Fruit fly (Drosophila melanogaster) whole organism, embryonic: Measurements from ENCODE around the gene CG42395.
A peak's percentile ranks its signal among the peaks of the same experiment; 100 is the strongest.

Source experiments
- BEAF-32 ChIP-seq: fragments of 200-800 bp; sonication (Bioruptor generic); optimal IDR thresholded peaks from 3 replicates; lab custom pipeline; 2017; ENCODE audit warnings: missing biosample characterization, missing genetic modification characterization, mild to moderate bottlenecking, moderate library complexity, missing genetic modification reagents
- Bgb ChIP-seq: fragments of 200-800 bp; sonication (Bioruptor generic); IDR thresholded peaks from 2 replicates; pipeline ENCODE4 v1.3.6; 2022; ENCODE audit warnings: missing biosample characterization, missing genetic modification characterization; ENCODE audit not compliant: partially characterized antibody
- CG11696 ChIP-seq: fragments of 200-800 bp; sonication (Bioruptor generic); IDR thresholded peaks from 2 replicates; pipeline ENCODE4 v1.3.6; 2022; ENCODE audit warnings: missing biosample characterization, missing genetic modification characterization
- CG12219 ChIP-seq: fragments of 200-800 bp; sonication (Bioruptor generic); optimal IDR thresholded peaks from 3 replicates; lab custom pipeline; 2018; ENCODE audit warnings: missing biosample characterization, mild to moderate bottlenecking, missing genetic modification characterization
- CG13287 ChIP-seq: fragments of 200-800 bp; sonication (Bioruptor generic); IDR thresholded peaks from 2 replicates; pipeline ENCODE4 v1.3.6; 2022; ENCODE audit warnings: missing biosample characterization, missing genetic modification characterization; ENCODE audit not compliant: partially characterized antibody
- CG16813 ChIP-seq: fragments of 200-800 bp; sonication (Bioruptor generic); IDR thresholded peaks from 3 replicates; pipeline ENCODE4 v1.3.6; 2022; ENCODE audit warnings: missing biosample characterization, missing genetic modification characterization; ENCODE audit not compliant: partially characterized antibody
- CG18599 ChIP-seq: fragments of 200-800 bp; sonication (Bioruptor generic); optimal IDR thresholded peaks from 3 replicates; lab custom pipeline; 2017; ENCODE audit warnings: missing biosample characterization, missing genetic modification characterization, mild to moderate bottlenecking, moderate library complexity, missing genetic modification reagents
- CG33557 ChIP-seq: fragments of 200-800 bp; sonication (Bioruptor generic); optimal IDR thresholded peaks from 2 replicates; lab custom pipeline; 2019; ENCODE audit warnings: missing biosample characterization, mild to moderate bottlenecking, missing genetic modification characterization, moderate library complexity
- CG34224 ChIP-seq: fragments of 200-800 bp; sonication (Bioruptor generic); IDR thresholded peaks from 3 replicates; pipeline ENCODE4 v1.3.6; 2022; ENCODE audit warnings: missing biosample characterization, missing genetic modification characterization; ENCODE audit not compliant: partially characterized antibody
- CG34376 ChIP-seq: fragments of 200-800 bp; sonication (Bioruptor generic); optimal IDR thresholded peaks from 2 replicates; lab custom pipeline; 2018; ENCODE audit warnings: missing biosample characterization, mild to moderate bottlenecking, missing genetic modification characterization
- CG3847 ChIP-seq: fragments of 200-800 bp; sonication (Bioruptor generic); IDR thresholded peaks from 2 replicates; pipeline ENCODE4 v1.3.6; 2022; ENCODE audit warnings: missing biosample characterization, missing genetic modification characterization
- CG42726 ChIP-seq: fragments of 200-800 bp; sonication (Bioruptor generic); IDR thresholded peaks from 2 replicates; pipeline ENCODE4 v1.3.6; 2022; ENCODE audit warnings: missing biosample characterization, missing genetic modification characterization; ENCODE audit not compliant: partially characterized antibody
- CG8281 ChIP-seq: fragments of 200-800 bp; sonication (Bioruptor generic); optimal IDR thresholded peaks from 2 replicates; lab custom pipeline; 2018; ENCODE audit warnings: missing biosample characterization, mild to moderate bottlenecking, missing genetic modification characterization, moderate library complexity
- CG8290 ChIP-seq, 3 experiments: fragments of 200-800 bp; sonication (Bioruptor generic); optimal IDR thresholded peaks; 2 replicates each; lab custom pipeline; 2016 to 2019; ENCODE audit warnings: missing biosample characterization in 3 of 3, missing genetic modification characterization in 3 of 3, mild to moderate bottlenecking in 2 of 3, moderate library complexity in 1 of 3
- CG9727 ChIP-seq: fragments of 200-800 bp; sonication (Bioruptor generic); optimal IDR thresholded peaks from 3 replicates; lab custom pipeline; 2017; ENCODE audit warnings: missing biosample characterization, mild to moderate bottlenecking, missing genetic modification characterization
- Chrac-16 ChIP-seq: fragments of 200-800 bp; sonication (Bioruptor generic); optimal IDR thresholded peaks from 3 replicates; lab custom pipeline; 2016; ENCODE audit warnings: missing biosample characterization, missing genetic modification characterization
- Dfd ChIP-seq, 2 experiments: fragments of >200 bp; optimal IDR thresholded peaks; 2 replicates each; lab custom pipeline; 2017; ENCODE audit warnings: missing biosample characterization in 2 of 2, missing genetic modification characterization in 2 of 2
- Dref ChIP-seq: fragments of 200-800 bp; sonication (Bioruptor generic); IDR thresholded peaks from 2 replicates; pipeline ENCODE4 v1.3.6; 2022; ENCODE audit warnings: missing biosample characterization, missing genetic modification characterization
- E2f2 ChIP-seq: fragments of 200-800 bp; sonication (Bioruptor generic); IDR thresholded peaks from 2 replicates; pipeline ENCODE4 v1.3.6; 2022; ENCODE audit warnings: missing biosample characterization, missing genetic modification characterization
- Gsc ChIP-seq: fragments of 200-800 bp; sonication (Bioruptor generic); IDR thresholded peaks from 2 replicates; pipeline ENCODE4 v1.3.6; 2022; ENCODE audit warnings: missing biosample characterization, missing genetic modification characterization
- MESR4 ChIP-seq: fragments of 200-800 bp; sonication (Bioruptor generic); optimal IDR thresholded peaks from 2 replicates; lab custom pipeline; 2018; ENCODE audit warnings: missing biosample characterization, mild to moderate bottlenecking, missing genetic modification characterization, moderate library complexity
- Med ChIP-seq: fragments of 200-800 bp; sonication (Bioruptor generic); peaks from one replicate; lab custom pipeline; 2016; ENCODE audit warnings: missing biosample characterization, missing genetic modification characterization, mild to moderate bottlenecking, inconsistent platforms, moderate library complexity
- NFAT ChIP-seq: fragments of 200-800 bp; sonication (Bioruptor generic); IDR thresholded peaks from 2 replicates; pipeline ENCODE4 v1.3.6; 2022; ENCODE audit warnings: missing biosample characterization, missing genetic modification characterization
- Nf-YB ChIP-seq: fragments of 200-800 bp; sonication (Bioruptor generic); optimal IDR thresholded peaks from 3 replicates; lab custom pipeline; 2019; ENCODE audit warnings: missing biosample characterization, mild to moderate bottlenecking, missing genetic modification characterization, moderate library complexity
- Oli ChIP-seq: fragments of 200-800 bp; sonication (Bioruptor generic); optimal IDR thresholded peaks from 2 replicates; lab custom pipeline; 2018; ENCODE audit warnings: missing biosample characterization, mild to moderate bottlenecking, missing genetic modification characterization, moderate library complexity
- Opbp ChIP-seq: fragments of 200-800 bp; sonication (Bioruptor generic); IDR thresholded peaks from 3 replicates; pipeline ENCODE4 v1.3.6; 2022; ENCODE audit warnings: missing biosample characterization, missing genetic modification characterization; ENCODE audit not compliant: partially characterized antibody
- Scr ChIP-seq: fragments of 200-800 bp; sonication (Bioruptor generic); IDR thresholded peaks from 2 replicates; pipeline ENCODE4 v1.3.6; 2022; ENCODE audit warnings: missing biosample characterization, missing genetic modification characterization; ENCODE audit not compliant: partially characterized antibody
- Spps ChIP-seq: fragments of 200-800 bp; sonication (Bioruptor generic); optimal IDR thresholded peaks from 2 replicates; lab custom pipeline; 2018; ENCODE audit warnings: missing biosample characterization, mild to moderate bottlenecking, missing genetic modification characterization
- amos ChIP-seq: fragments of 200-800 bp; sonication (Bioruptor generic); IDR thresholded peaks from 2 replicates; pipeline ENCODE4 v1.3.6; 2022; ENCODE audit warnings: missing biosample characterization, missing genetic modification characterization; ENCODE audit not compliant: partially characterized antibody
- ato ChIP-seq: fragments of 200-800 bp; sonication (Bioruptor generic); IDR thresholded peaks from 2 replicates; pipeline ENCODE4 v1.3.6; 2022; ENCODE audit warnings: missing biosample characterization, missing genetic modification characterization; ENCODE audit not compliant: partially characterized antibody
- cas ChIP-seq: fragments of 200-800 bp; sonication (Bioruptor generic); IDR thresholded peaks from 2 replicates; pipeline ENCODE4 v1.3.6; 2022; ENCODE audit warnings: missing biosample characterization, missing genetic modification characterization
- chinmo ChIP-seq: fragments of 200-800 bp; sonication (Bioruptor generic); IDR thresholded peaks from 4 replicates; pipeline ENCODE4 v1.3.6; 2022; ENCODE audit warnings: missing biosample characterization, missing genetic modification characterization; ENCODE audit not compliant: partially characterized antibody
- croc ChIP-seq: fragments of 200-800 bp; sonication (Bioruptor generic); conservative IDR thresholded peaks from 3 replicates; pipeline ENCODE4 v1.3.6; 2022; ENCODE audit warnings: missing biosample characterization, missing genetic modification characterization
- emc ChIP-seq: fragments of 200-800 bp; sonication (Bioruptor generic); optimal IDR thresholded peaks from 2 replicates; lab custom pipeline; 2016; ENCODE audit warnings: missing biosample characterization, missing genetic modification characterization
- fd102C ChIP-seq: fragments of 200-800 bp; sonication (Bioruptor generic); optimal IDR thresholded peaks from 2 replicates; lab custom pipeline; 2018; ENCODE audit warnings: missing biosample characterization, mild to moderate bottlenecking, missing genetic modification characterization, moderate library complexity
- hb ChIP-seq: fragments of 200-800 bp; sonication (Bioruptor generic); IDR thresholded peaks from 3 replicates; pipeline ENCODE4 v1.3.6; 2022; ENCODE audit warnings: missing biosample characterization, missing genetic modification characterization; ENCODE audit not compliant: partially characterized antibody
- hbn ChIP-seq: fragments of 200-800 bp; sonication (Bioruptor generic); IDR thresholded peaks from 2 replicates; pipeline ENCODE4 v1.3.6; 2022; ENCODE audit warnings: missing biosample characterization, missing genetic modification characterization; ENCODE audit not compliant: partially characterized antibody
- knrl ChIP-seq: fragments of 200-800 bp; sonication (Bioruptor generic); IDR thresholded peaks from 3 replicates; pipeline ENCODE4 v1.3.6; 2022; ENCODE audit warnings: missing biosample characterization, missing genetic modification characterization; ENCODE audit not compliant: partially characterized antibody
- mld ChIP-seq: fragments of 200-800 bp; sonication (Bioruptor generic); IDR thresholded peaks from 3 replicates; pipeline ENCODE4 v1.3.6; 2022; ENCODE audit warnings: missing biosample characterization, missing genetic modification characterization; ENCODE audit not compliant: partially characterized antibody
- pzg ChIP-seq: fragments of 200-800 bp; sonication (Bioruptor generic); optimal IDR thresholded peaks from 3 replicates; lab custom pipeline; 2018; ENCODE audit warnings: missing biosample characterization, mild to moderate bottlenecking, missing genetic modification characterization, moderate library complexity
- schlank ChIP-seq: fragments of 200-800 bp; sonication (Bioruptor generic); optimal IDR thresholded peaks from 2 replicates; lab custom pipeline; 2018; ENCODE audit warnings: missing biosample characterization, mild to moderate bottlenecking, missing genetic modification characterization
- sima ChIP-seq: fragments of 200-800 bp; sonication (Bioruptor generic); optimal IDR thresholded peaks from 2 replicates; lab custom pipeline; 2016; ENCODE audit warnings: missing biosample characterization, missing genetic modification characterization
- slbo ChIP-seq: fragments of 200-800 bp; sonication (Bioruptor generic); IDR thresholded peaks from 2 replicates; pipeline ENCODE4 v1.3.6; 2022; ENCODE audit warnings: missing biosample characterization, missing genetic modification characterization
- sr ChIP-seq: fragments of 200-800 bp; sonication (Bioruptor generic); IDR thresholded peaks from 3 replicates; pipeline ENCODE4 v1.3.6; 2022; ENCODE audit warnings: missing biosample characterization, missing genetic modification characterization
- stwl ChIP-seq: fragments of 200-800 bp; sonication (Bioruptor generic); optimal IDR thresholded peaks from 3 replicates; lab custom pipeline; 2018; ENCODE audit warnings: missing biosample characterization, mild to moderate bottlenecking, missing genetic modification characterization, moderate library complexity
- tna ChIP-seq: fragments of 200-800 bp; sonication (Bioruptor generic); IDR thresholded peaks from 2 replicates; pipeline ENCODE4 v1.3.6; 2022; ENCODE audit warnings: missing biosample characterization, missing genetic modification characterization; ENCODE audit not compliant: partially characterized antibody
- toy ChIP-seq: fragments of 200-800 bp; sonication (Bioruptor generic); IDR thresholded peaks from 2 replicates; pipeline ENCODE4 v1.3.6; 2022; ENCODE audit warnings: missing biosample characterization, missing genetic modification characterization
- z ChIP-seq: fragments of 200-800 bp; sonication (Bioruptor generic); IDR thresholded peaks from 3 replicates; pipeline ENCODE4 v1.3.6; 2022; ENCODE audit warnings: missing biosample characterization, missing genetic modification characterization

Gene CG42395

DNA sequence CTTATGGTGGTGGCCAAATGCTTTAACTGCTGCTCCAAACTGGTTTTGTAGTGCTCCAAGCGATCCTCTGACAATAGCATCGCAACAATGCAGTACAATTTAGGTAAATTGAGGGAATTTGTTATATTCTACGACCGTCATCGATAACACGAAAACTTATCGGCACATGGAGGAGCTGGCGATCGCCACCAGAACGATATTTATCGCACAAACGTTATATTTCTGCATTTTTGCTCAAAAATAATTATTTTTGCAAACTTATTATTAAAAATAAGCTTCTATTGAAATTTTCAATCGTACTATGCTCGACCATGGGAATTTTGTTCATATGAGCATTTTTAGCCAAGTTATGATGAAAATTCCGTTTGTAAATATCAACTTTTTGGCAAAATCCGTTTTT, 19.6 kb downstream of the CG42395 start, which contains the start of gene CG15317:
CG15317 (minus strand) TSS at position 148 of the 400 bp plus-strand sequence.
- no peak for TF ChIP-seq CG8281 (tag; lab: Kevin White, UChicago)
- TF ChIP-seq NFAT (GFP tag; lab: Robert Waterston, UW), result peak; percentile 13; the same call in 1 of the 2 replicates
- peak; percentile 65; the same call in 1 of the 2 replicates for TF ChIP-seq CG42726 (GFP tag; lab: Robert Waterston, UW)
- TF ChIP-seq Oli, result no peak
- no peak for TF ChIP-seq toy (GFP tag; lab: Robert Waterston, UW)
- peak; percentile 75 for TF ChIP-seq tna (GFP tag; lab: Robert Waterston, UW)
- TF ChIP-seq sima, result no peak
- TF ChIP-seq ato (GFP tag; lab: Robert Waterston, UW), result peak; percentile 77
- no peak for TF ChIP-seq fd102C (GFP tag; lab: Kevin White, UChicago)
- TF ChIP-seq Chrac-16 (GFP tag; lab: Kevin White, UChicago), result no peak
- TF ChIP-seq sr (GFP tag; lab: Robert Waterston, UW), result no peak
- TF ChIP-seq CG34224 (GFP tag; lab: Robert Waterston, UW), result peak; percentile 81
- TF ChIP-seq slbo, result peak; percentile 46; the same call in 1 of the 2 replicates
- TF ChIP-seq CG12219 (GFP tag; lab: Kevin White, UChicago), result no peak
- TF ChIP-seq CG34376 (GFP tag; lab: Kevin White, UChicago), result no peak
- peak; percentile 70; the same call in 2 of the 3 replicates for TF ChIP-seq knrl (GFP tag; lab: Robert Waterston, UW)
- peak; percentile 78 for TF ChIP-seq CG16813 (GFP tag; lab: Robert Waterston, UW)
- peak; percentile 82 for TF ChIP-seq amos (GFP tag; lab: Robert Waterston, UW)
- TF ChIP-seq CG18599 (GFP tag; lab: Kevin White, UChicago), result no peak
- TF ChIP-seq Nf-YB (GFP tag; lab: Kevin White, UChicago), result no peak
- TF ChIP-seq mld (GFP tag; lab: Robert Waterston, UW), result 0 out of 3 replicates have a peak, but pooled peaks have one; percentile 59
- TF ChIP-seq stwl (tag; lab: Kevin White, UChicago), result peak; percentile 45
- no peak for TF ChIP-seq emc (GFP tag; lab: Kevin White, UChicago)
- TF ChIP-seq Gsc (GFP tag; lab: Robert Waterston, UW), result no peak
- peak; percentile 83 for TF ChIP-seq CG13287
- no peak for TF ChIP-seq Spps
- peak; percentile 80 for TF ChIP-seq Dref (GFP tag; lab: Robert Waterston, UW)
- peak; percentile 40 for TF ChIP-seq MESR4
- TF ChIP-seq CG33557, result no peak
- TF ChIP-seq Dfd (GFP tag; optimal IDR thresholded peaks at IDR 0.05; lab: Kevin White, UChicago), result no peak
- TF ChIP-seq E2f2 (GFP tag; lab: Robert Waterston, UW), result 0 out of 2 replicates have a peak, but pooled peaks have one; percentile 20
- peak; percentile 27 for TF ChIP-seq pzg (GFP tag; lab: Kevin White, UChicago)
- peak; percentile 76 for TF ChIP-seq Med (GFP tag; lab: Kevin White, UChicago)
- TF ChIP-seq Opbp (GFP tag; lab: Robert Waterston, UW), result peak; percentile 78; the same call in 2 of the 3 replicates
- peak; percentile 78 for TF ChIP-seq hbn
- TF ChIP-seq croc (GFP tag; lab: Robert Waterston, UW), result no peak
- peak; percentile 57; the same call in 1 of the 4 replicates for TF ChIP-seq chinmo (GFP tag; lab: Robert Waterston, UW)
- TF ChIP-seq hb (GFP tag; lab: Robert Waterston, UW), result peak; percentile 61; the same call in 1 of the 3 replicates
- no peak for TF ChIP-seq CG11696
- TF ChIP-seq Scr (GFP tag; lab: Robert Waterston, UW), result peak; percentile 80
- no peak for TF ChIP-seq cas (GFP tag; lab: Robert Waterston, UW)
- 0 out of 2 replicates have a peak, but pooled peaks have one; percentile 9 for TF ChIP-seq CG3847 (GFP tag; lab: Robert Waterston, UW)
- no peak for TF ChIP-seq CG9727 (GFP tag; lab: Kevin White, UChicago)
- no peak for TF ChIP-seq schlank (tag; lab: Kevin White, UChicago)
- TF ChIP-seq z, result no peak
- peak; percentile 80 for TF ChIP-seq Bgb (GFP tag; lab: Robert Waterston, UW)
- no peak for TF ChIP-seq CG8290 (GFP tag; optimal IDR thresholded peaks at IDR 0.05; lab: Kevin White, UChicago)
- no peak for TF ChIP-seq CG8290 (tag; optimal IDR thresholded peaks at IDR 0.05; lab: Kevin White, UChicago)
- TF ChIP-seq BEAF-32 (GFP tag; lab: Kevin White, UChicago), result peak; percentile 72
